Worm (Caenorhabditis elegans): ENCODE results near the gene abu-11.

DNA sequence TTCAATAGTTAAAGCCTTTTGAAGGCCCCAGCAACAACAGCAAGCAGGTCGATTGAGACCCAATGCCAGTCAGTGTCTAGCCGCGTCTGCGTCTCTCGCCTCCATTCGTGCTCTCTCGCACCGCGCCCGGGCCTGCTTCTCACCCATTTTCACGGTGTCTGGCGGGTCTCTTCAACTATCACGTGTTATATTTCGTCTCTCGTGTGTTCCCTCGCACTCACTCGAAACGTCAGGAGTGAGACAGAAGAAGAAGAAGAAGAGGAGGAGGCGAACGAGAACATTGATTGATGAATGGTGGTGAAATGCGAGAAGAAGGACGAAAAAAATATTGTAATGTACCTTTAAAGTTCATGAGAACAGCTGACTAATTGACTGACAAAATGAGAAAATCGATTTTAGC lies 26.9 kb upstream of the abu-11 start:
- TF ChIP-seq ceh-82 (tag; optimal IDR thresholded peaks at IDR 0.05), result peak; percentile 52 to 69 (median 67)
- no peak for TF ChIP-seq nhr-11 (tag; optimal IDR thresholded peaks at IDR 0.05)
- TF ChIP-seq ztf-4 (tag; optimal IDR thresholded peaks at IDR 0.05), result peak; percentile 83
- TF ChIP-seq ama-1 (optimal IDR thresholded peaks at IDR 0.05), result no peak
- TF ChIP-seq lin-39 (tag; optimal IDR thresholded peaks at IDR 0.05), result no peak
- peak; percentile 54 for TF ChIP-seq jun-1 (tag; optimal IDR thresholded peaks at IDR 0.05)

All from whole organism, L1 larva.